Fruit fly (Drosophila melanogaster): ENCODE measurements around the gene CG42232.

Gene CG42232

DNA sequence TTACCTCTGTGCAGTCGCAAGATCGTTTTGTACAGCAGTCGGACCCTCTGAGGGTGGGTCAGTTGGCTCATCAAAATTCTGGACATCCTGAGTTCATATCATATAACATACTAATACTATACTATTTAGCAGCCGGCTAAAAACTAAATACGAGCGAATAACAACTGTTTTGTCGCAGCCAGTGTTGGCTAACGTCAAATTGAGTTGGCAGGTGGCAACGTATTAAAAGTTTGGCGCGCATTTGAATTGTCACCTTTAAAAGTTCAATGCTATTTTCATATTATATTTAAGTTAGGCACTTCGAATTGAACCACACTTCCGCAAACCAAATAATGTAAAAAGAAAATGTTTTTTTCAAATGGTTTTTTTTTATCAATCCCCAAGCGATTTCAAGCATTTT is 12.8 kb upstream of the CG42232 start, which contains the start of gene Sdhaf3:
Sdhaf3 (minus strand) TSS at position 177 of the 400 bp plus-strand sequence.
- no peak for TF ChIP-seq CG17801 (GFP tag; optimal IDR thresholded peaks at IDR 0.05; ENCODE audit: partially characterized antibody)

DNA sequence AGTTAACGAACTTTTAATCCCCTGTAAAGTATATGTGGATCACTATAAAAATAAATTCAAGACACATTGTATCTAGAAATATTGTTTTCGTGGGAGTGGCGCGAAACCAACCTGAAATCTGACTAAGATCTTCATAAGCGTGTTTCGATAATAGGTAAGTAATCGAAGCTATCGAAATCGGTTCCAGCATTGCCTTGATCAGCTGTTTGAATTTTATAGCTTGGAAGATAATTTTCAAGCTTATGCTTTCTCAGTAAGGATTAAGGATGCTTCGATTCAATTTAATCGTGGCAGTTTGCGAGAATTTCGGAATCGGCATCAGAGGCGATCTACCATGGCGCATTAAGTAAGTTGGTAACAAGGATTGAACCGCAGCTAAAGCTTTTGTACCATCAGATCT is 11.5 kb upstream of the CG42232 start, which contains the start of gene Dhfr:
Dhfr (plus strand) TSS at position 173 of the 400 bp plus-strand sequence.
- no peak for TF ChIP-seq CG17801 (GFP tag; optimal IDR thresholded peaks at IDR 0.05; ENCODE audit: partially characterized antibody)

DNA sequence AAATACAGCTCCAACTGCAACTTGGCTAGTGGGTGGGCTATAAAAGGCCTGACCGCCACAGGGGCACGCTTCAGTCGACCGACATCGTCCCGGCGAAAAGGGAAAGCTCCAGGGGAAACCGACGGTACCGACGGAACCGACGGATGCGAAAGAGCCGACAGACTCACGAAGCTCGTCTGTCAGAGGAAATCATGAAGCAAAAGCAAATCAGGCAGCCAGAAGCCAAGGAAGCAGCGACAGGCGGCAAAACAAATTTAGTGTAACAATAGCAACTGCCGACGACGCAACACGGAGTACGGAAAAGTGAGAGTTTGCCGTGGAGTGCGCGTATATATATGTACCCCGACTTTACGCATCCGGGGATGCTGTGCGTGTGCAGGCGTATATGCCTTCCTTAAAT is 7.6 kb upstream of the CG42232 start, which contains the start of gene Gyc89Db:
Gyc89Db (plus strand) TSS at position 78 of the 400 bp plus-strand sequence.
- TF ChIP-seq CG17801 (GFP tag; optimal IDR thresholded peaks at IDR 0.05; ENCODE audit: partially characterized antibody), result no peak

DNA sequence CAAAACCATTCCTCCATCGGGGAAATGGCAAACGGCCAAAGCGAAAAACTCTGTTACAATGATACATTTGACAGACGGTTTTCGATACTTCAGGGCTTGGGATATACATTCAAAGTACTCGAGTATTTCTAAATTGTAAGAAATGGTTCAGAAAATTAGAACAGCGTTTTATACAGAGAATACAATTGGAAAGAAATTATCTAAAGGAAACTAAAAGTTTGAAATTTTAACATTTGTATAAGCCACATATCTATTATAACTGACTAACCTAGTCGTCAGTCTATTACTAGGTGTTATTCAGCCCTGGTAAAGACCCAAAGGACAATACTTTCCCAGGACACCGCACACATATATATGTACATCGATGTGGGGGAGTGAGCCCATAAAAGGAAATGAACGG is 7.0 kb upstream of the CG42232 start:
- no peak for TF ChIP-seq CG17801 (GFP tag; optimal IDR thresholded peaks at IDR 0.05; ENCODE audit: partially characterized antibody)

DNA sequence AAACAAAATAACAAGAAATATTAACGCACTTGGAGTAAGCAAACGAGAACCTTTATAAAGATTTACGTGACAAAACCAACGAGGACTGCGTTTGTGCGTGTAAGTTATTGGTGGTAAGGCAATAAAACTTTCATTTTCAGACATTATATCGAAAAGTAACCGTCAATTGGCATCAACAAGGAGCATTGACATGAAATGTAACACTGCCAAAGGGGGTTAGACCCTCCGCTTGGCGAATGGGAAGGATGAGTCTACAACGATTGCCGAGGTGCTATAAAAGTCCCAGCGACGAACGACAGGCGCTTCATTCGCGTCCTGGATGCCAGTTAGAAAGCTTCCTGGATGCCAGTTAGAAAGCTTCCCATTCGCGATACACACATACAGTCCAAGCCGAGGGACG is 2.8 kb upstream of the CG42232 start, which contains the start of gene Gyc89Da:
Gyc89Da (plus strand) TSS at position 301 of the 400 bp plus-strand sequence.
- no peak for TF ChIP-seq CG17801 (GFP tag; optimal IDR thresholded peaks at IDR 0.05; ENCODE audit: partially characterized antibody)

DNA sequence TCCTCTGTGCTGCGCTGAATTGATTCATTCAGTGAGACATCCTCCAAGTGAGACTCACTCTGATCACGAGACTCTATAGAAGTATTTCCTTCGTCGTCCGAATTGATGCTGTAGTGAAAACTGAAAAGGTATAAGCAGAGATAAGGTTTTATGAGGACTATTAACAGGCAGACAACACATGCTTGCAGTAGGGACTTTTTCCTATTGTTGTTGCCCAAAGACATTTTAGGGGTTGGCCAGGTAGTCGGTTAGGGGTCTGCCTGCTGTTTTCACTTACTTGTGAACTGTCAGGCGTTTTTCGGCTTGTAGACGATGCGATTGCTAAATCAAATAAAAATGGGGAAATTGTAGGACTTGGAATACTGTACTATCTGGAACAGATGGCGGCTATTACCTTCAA is 907 bp downstream of the CG42232 start:
- no peak for TF ChIP-seq CG17801 (GFP tag; optimal IDR thresholded peaks at IDR 0.05; ENCODE audit: partially characterized antibody)

DNA sequence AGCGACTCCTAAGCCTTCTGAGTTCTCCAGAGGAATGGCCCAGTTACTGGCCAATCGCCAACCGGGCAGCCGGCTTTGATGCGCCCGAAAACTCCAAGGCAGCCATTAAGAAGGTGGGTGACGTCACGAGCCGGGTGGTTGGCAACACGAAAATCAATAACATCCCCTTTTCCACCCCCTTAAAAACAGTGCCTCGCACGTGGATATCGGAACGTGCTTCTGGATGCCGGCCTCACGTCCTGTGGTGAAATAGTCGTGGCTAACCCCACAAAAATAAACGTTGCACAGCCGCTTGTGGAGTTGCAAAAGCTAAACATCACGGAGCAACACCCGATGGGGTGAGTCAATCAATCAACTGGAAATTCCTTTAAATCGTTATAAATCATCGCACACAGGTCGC is 12.9 kb downstream of the CG42232 start:
- no peak for TF ChIP-seq CG17801 (GFP tag; optimal IDR thresholded peaks at IDR 0.05; ENCODE audit: partially characterized antibody)

DNA sequence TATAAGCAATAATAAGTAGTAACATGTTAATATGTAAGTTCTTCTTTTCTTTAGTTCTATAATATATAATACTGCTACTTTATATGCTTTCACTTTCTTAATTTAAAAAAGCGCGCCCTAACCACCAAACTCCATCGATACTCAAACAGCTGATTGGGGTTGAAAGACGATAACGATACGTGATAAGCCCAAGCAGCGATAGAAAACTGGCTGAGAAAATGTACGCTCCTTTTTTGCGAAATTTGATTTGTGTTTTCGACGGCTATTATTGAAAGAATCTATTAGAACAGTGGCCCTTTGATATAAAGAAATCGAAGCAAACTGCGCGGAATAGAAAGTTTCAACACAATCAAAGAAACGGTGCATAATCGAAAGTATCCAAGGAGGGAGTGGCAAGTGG is 13.6 kb downstream of the CG42232 start, which contains the start of gene CG14883:
CG14883 (plus strand) TSS at position 178 of the 400 bp plus-strand sequence.
- no peak for TF ChIP-seq CG17801 (GFP tag; optimal IDR thresholded peaks at IDR 0.05; ENCODE audit: partially characterized antibody)

DNA sequence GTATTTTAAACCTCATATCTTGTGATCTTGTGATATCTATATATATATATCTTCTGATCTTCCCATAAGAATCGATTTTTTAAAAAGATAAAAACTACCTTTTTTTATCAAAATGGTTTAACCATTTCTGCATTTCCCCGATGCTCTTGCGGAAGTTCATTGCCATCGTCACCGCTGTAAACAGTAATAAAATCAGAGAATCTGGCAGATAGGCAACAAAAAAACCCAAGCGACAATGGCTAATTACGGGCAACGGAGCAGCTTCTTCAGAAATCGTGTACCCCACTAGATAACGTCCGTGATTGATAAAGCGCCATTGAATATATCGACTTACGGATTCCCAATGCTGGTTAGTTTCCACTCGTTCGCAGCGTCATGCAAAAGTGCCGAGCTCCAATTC is 15.3 kb downstream of the CG42232 start, which contains the start of gene CG10405:
CG10405 (plus strand) TSS at position 301 of the 400 bp plus-strand sequence.
- TF ChIP-seq CG17801 (GFP tag; optimal IDR thresholded peaks at IDR 0.05; ENCODE audit: partially characterized antibody), result no peak

DNA sequence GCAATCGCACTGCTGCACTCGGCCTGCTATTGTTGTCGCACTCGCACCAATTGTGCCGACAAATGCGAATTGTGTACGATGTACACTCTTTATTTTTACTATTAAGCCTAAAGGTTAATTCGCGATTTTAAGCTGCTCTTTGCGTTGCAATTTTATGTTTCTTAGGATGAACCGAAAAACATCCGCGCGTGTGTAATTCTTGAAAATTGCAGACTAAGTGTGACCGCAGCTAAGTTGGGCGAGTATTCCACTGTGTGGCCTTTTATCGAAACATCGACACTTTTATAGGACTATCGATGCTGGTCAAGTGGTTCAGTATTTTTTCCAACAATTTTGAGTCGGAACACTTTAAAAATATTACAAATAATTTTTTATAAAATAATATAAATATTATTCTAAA is 15.9 kb downstream of the CG42232 start, which contains the start of gene Pak3:
Pak3 (minus strand) TSS at position 225 of the 400 bp plus-strand sequence.
- TF ChIP-seq CG17801 (GFP tag; optimal IDR thresholded peaks at IDR 0.05; ENCODE audit: partially characterized antibody), result peak; percentile 1

DNA sequence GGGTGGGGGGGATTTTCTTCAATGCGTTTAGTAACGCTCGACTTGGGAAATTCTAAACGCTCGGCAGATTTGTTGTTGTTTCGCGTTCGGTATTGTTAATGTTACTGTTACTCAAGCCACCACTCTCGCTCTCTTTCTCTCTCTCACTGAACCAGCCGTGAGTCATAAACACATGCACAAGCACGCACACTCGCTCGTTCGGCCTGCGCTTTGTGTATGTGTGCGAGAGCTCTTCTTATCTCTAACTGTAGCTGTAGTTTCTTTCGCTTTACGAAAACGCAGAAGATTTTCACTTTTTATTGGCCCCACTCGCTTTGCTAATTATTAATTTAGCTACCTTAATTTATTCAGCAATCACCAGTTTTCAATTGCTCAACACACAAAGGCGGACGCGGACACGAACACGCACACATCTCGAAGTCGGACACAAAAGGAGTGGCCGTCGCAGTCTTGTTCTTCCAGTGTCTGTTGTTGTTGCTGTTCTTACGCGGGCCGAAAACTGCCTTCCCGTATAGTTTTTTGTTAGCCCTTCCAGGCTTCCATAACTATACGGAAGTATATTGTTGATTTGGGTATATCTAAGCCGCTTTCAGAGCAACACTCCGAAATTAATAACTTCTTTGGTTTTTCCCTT is 16.4 kb downstream of the CG42232 start:
- peak; percentile 39 for TF ChIP-seq CG17801 (GFP tag; optimal IDR thresholded peaks at IDR 0.05; ENCODE audit: partially characterized antibody)

DNA sequence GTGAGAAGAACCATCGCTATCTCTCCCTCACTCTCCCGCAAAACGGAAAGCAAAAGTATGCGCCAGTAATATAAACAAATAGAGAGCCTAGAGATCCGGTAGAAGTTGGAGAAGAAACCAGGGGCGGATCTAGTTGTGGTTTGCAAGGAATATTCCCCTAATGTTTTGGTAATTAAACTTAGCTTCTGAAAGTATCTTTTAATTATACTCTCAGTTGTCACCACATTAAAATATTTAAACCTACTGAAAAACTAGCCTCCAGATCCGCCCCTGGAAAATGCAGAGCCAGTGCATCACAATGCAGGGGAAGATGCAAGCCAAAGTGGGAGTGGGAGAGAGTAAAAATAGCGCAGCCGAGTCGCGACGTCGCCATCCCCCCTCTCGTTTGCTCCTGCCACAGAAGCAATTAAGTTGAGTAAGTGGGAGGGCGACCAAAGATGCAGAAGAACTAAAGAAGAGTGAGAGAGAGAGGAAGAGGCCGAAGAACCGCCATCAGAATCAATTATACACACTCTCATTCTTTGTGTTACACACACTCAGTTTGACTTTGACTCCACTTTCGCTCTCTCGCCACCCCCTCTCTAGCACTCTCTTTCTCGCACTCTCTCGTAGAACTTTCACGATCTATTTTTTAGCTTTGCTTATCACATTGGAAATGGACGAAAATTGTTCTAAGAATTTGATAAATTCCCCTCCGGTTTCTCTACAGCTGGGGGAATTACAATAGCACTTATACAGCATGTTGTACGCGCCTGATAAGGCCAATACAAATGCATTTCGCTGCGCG is 20.1 kb downstream of the CG42232 start:
- TF ChIP-seq CG17801 (GFP tag; optimal IDR thresholded peaks at IDR 0.05; ENCODE audit: partially characterized antibody), result peak; percentile 95

DNA sequence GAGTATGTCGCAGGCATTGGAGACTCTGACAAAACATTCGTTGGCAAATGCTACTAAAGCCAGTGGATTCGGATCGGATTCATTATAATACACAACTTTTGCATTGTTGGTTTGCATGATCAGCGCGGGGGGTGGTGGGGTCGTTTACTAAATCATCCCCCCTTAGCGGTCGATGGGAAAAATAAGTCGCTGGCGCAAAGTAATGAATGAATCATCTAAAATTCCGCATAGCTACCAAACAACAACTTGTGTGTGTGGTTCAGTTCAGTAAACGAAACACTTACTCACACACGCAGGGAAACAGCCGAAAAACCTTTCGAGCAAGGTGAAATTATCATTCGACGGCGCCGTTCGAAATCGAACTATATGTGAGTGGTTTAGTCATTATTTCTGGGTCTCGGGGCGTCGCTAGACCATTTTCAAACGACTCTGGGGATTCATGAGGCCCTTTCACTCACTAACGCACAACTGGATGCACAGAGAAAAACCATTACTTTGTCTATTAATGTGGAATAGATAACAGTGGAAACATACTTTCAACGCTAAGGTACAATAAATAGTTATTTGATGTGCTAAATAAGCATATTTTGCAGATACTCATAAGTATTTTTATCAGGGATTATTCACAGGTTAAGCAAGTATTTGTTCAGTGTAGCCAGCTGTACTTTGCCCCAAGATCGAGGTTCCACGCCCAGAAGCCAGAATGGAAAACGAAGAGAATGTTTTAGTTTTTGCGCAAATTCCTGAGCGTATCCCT is 20.9 kb downstream of the CG42232 start:
- TF ChIP-seq CG17801 (GFP tag; optimal IDR thresholded peaks at IDR 0.05; ENCODE audit: partially characterized antibody), result peak; percentile 15

DNA sequence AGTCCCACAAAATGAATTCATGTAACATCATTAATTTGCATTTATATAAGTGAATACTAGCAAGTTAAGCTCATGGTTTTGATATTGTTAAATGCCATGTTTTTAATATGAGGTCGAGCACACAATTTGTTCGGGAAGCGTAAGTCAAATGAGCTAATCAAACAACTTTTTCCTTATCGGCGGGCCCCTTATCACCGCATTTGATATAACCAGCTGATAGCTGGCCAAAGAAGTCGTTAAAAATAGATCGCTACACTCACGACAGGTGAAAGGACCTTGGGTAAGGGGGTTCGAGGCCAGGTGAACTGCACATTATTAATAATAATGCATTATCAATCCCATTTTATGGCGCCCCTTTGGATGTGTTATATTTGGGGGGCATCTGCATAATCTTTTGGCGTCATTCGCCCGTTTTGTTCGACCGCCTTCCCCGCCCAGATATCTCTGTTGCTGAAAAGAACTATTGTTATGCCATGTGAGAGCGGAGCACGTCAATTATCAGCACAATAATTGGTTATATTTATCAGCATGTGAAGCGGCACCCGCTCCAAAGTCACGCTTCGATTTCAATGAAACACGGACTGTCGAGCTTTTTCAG is 21.9 kb downstream of the CG42232 start:
- TF ChIP-seq CG17801 (GFP tag; optimal IDR thresholded peaks at IDR 0.05; ENCODE audit: partially characterized antibody), result no peak

DNA sequence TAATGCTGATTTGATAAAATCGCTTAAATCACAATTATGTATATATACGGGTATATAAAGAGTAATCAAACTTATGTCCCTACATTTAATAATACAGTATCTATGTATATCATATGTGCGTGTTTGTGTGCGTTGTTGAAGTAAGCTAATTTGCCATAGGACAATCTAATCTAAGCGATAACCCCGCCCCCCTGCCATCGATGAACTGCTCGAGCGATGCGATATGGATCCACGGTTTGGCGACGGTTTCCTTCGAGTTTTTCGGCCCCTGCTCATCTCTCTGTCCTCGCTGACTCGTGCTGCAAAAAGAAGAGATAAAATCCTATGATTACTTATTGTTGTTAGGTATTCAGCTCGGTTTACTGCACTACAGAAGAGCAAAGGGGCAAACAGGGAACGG is 22.6 kb downstream of the CG42232 start:
- no peak for TF ChIP-seq CG17801 (GFP tag; optimal IDR thresholded peaks at IDR 0.05; ENCODE audit: partially characterized antibody)

All from ovary, adult (tissue).